Fruit fly (Drosophila melanogaster): Measurements from ENCODE around the gene Grx1.

Gene Grx1

dm6 chr3L:18837707-18838244 is 31.3 kb upstream of the Grx1 start:
- TF ChIP-seq lab (GFP tag; optimal IDR thresholded peaks at IDR 0.05) (peak; percentile 23), danr (GFP tag; IDR thresholded peaks at IDR 0.05) (no peak), ERR (GFP tag; optimal IDR thresholded peaks at IDR 0.05) (peak; percentile 42), Fer3 (tag; optimal IDR thresholded peaks at IDR 0.05) (peak; percentile 23), CG8281 (tag; optimal IDR thresholded peaks at IDR 0.05) (peak; percentile 68), CG10979 (tag; optimal IDR thresholded peaks at IDR 0.05) (peak; percentile 17), B-H2 (GFP tag; optimal IDR thresholded peaks at IDR 0.05) (peak; percentile 17), CG6813 (GFP tag; optimal IDR thresholded peaks at IDR 0.05) (peak; percentile 56), zfh2 (GFP tag; optimal IDR thresholded peaks at IDR 0.05) (no peak), slou (GFP tag; optimal IDR thresholded peaks at IDR 0.05) (peak; percentile 14), gcm (GFP tag; optimal IDR thresholded peaks at IDR 0.05) (no peak), Meics (GFP tag; optimal IDR thresholded peaks at IDR 0.05) (peak; percentile 61), HLH54F (GFP tag; optimal IDR thresholded peaks at IDR 0.05) (no peak), CG1233 (GFP tag; optimal IDR thresholded peaks at IDR 0.05) (peak; percentile 58), nau (GFP tag; optimal IDR thresholded peaks at IDR 0.05) (peak; percentile 16), CG6854 (GFP tag; optimal IDR thresholded peaks at IDR 0.05) (peak; percentile 51), pho (GFP tag; optimal IDR thresholded peaks at IDR 0.05) (peak; percentile 2), BEAF-32 (GFP tag; optimal IDR thresholded peaks at IDR 0.05) (no peak), CG7372 (GFP tag; IDR thresholded peaks at IDR 0.05) (no peak), eyg (GFP tag; optimal IDR thresholded peaks at IDR 0.05) (peak; percentile 27), cwo (GFP tag; optimal IDR thresholded peaks at IDR 0.05) (peak; percentile 39), run (tag; optimal IDR thresholded peaks at IDR 0.05) (no peak), scrt (GFP tag; optimal IDR thresholded peaks at IDR 0.05) (peak; percentile 24), Med (GFP tag) (peak; percentile 29), gem (tag; optimal IDR thresholded peaks at IDR 0.05) (peak; percentile 32), CG10959 (GFP tag; IDR thresholded peaks at IDR 0.05) (no peak), kni (GFP tag; optimal IDR thresholded peaks at IDR 0.05) (peak; percentile 48), CG1792 (GFP tag; optimal IDR thresholded peaks at IDR 0.05) (peak; percentile 18), tll (GFP tag; optimal IDR thresholded peaks at IDR 0.05) (peak in 1 of 2 experiments; percentile 28), fd102C (GFP tag; optimal IDR thresholded peaks at IDR 0.05) (peak; percentile 4), ac (GFP tag; optimal IDR thresholded peaks at IDR 0.05) (peak; percentile 5), Vsx1 (GFP tag; optimal IDR thresholded peaks at IDR 0.05) (peak; percentile 46), gce (GFP tag; IDR thresholded peaks at IDR 0.05) (no peak), Stat92E (GFP tag; optimal IDR thresholded peaks at IDR 0.05) (no peak), onecut (GFP tag; IDR thresholded peaks at IDR 0.05) (peak; percentile 39; the same call in 1 of the 2 replicates), sens (GFP tag) (peak; percentile 94), Side (GFP tag; optimal IDR thresholded peaks at IDR 0.05) (peak; percentile 71), CG2678 (tag; optimal IDR thresholded peaks at IDR 0.05) (peak; percentile 65), CG3281 (GFP tag; optimal IDR thresholded peaks at IDR 0.05) (peak; percentile 13), Hmr (GFP tag; optimal IDR thresholded peaks at IDR 0.05) (peak; percentile 71), CG14710 (tag; optimal IDR thresholded peaks at IDR 0.05) (peak; percentile 30), CG12299 (tag; optimal IDR thresholded peaks at IDR 0.05) (peak; percentile 22), Blimp-1 (GFP tag; optimal IDR thresholded peaks at IDR 0.05) (peak; percentile 82), CG4854 (GFP tag; optimal IDR thresholded peaks at IDR 0.05) (peak; percentile 37), Trl (optimal IDR thresholded peaks at IDR 0.05) (no peak), Trl (GFP tag; optimal IDR thresholded peaks at IDR 0.05) (peak; percentile 24), CG15696 (tag; optimal IDR thresholded peaks at IDR 0.05) (peak; percentile 87), ATbp (GFP tag; optimal IDR thresholded peaks at IDR 0.05) (peak; percentile 73), CG15011 (GFP tag; optimal IDR thresholded peaks at IDR 0.05) (peak; percentile 41)
